Worm (Caenorhabditis elegans) whole organism, young adult: ENCODE measurements around the gene ZK154.6.

ENCODE experiments used
- D2030.7 ChIP-seq: fragments of 200-800 bp; sonication (Bioruptor generic); IDR thresholded peaks from 2 replicates; pipeline ENCODE4 v1.3.6; 2022; ENCODE audit warnings: missing genetic modification reagents, missing genetic modification characterization, missing compliant biosample characterization
- F23B12.7 ChIP-seq: sonication (generic microtip); optimal IDR thresholded peaks from 2 replicates; lab custom pipeline; 2017; ENCODE audit warnings: missing genetic modification characterization, mild to moderate bottlenecking, missing compliant biosample characterization, antibody characterized with exemption, moderate library complexity; ENCODE audit not compliant: insufficient read depth
- F33H1.4 ChIP-seq: fragments of 200-800 bp; sonication (Bioruptor generic); IDR thresholded peaks from 2 replicates; pipeline ENCODE4 v1.3.6; 2022; ENCODE audit warnings: missing genetic modification reagents, missing genetic modification characterization, missing compliant biosample characterization
- F37B4.10 ChIP-seq: fragments of 200-800 bp; sonication (Bioruptor generic); IDR thresholded peaks from 2 replicates; pipeline ENCODE4 v1.3.6; 2022; ENCODE audit warnings: missing genetic modification characterization, missing compliant biosample characterization
- K12H6.12 ChIP-seq: fragments of 200-800 bp; sonication (Bioruptor generic); optimal IDR thresholded peaks from 2 replicates; lab custom pipeline; 2018; ENCODE audit warnings: mild to moderate bottlenecking, missing genetic modification characterization, missing compliant biosample characterization
- T07F8.4 ChIP-seq: sonication (generic microtip); optimal IDR thresholded peaks from 2 replicates; lab custom pipeline; 2016; ENCODE audit warnings: mild to moderate bottlenecking, missing genetic modification characterization, moderate library complexity, missing compliant biosample characterization
- Y53F4B.3 ChIP-seq: fragments of 200-800 bp; sonication (Bioruptor generic); IDR thresholded peaks from 2 replicates; pipeline ENCODE4 v1.3.6; 2022; ENCODE audit warnings: missing genetic modification reagents, missing genetic modification characterization, missing compliant biosample characterization
- Y67H2A.10 ChIP-seq: fragments of 200-800 bp; sonication (Bioruptor generic); conservative IDR thresholded peaks from 2 replicates; pipeline ENCODE4 v1.3.6; 2022; ENCODE audit warnings: missing genetic modification reagents, missing genetic modification characterization, missing compliant biosample characterization
- Y95B8A.8 ChIP-seq: fragments of 200-800 bp; sonication (Bioruptor generic); IDR thresholded peaks from 2 replicates; pipeline ENCODE4 v1.3.6; 2022; ENCODE audit warnings: missing genetic modification reagents, missing genetic modification characterization, missing compliant biosample characterization
- ZK185.1 ChIP-seq: sonication (generic microtip); optimal IDR thresholded peaks from 2 replicates; lab custom pipeline; 2016; ENCODE audit warnings: mild to moderate bottlenecking, missing genetic modification characterization, missing compliant biosample characterization; ENCODE audit not compliant: poor library complexity, severe bottlenecking
- aptf-2 ChIP-seq: fragments of 200-800 bp; sonication (Bioruptor generic); conservative IDR thresholded peaks from 2 replicates; pipeline ENCODE4 v1.3.6; 2022; ENCODE audit warnings: missing genetic modification reagents, missing genetic modification characterization, missing compliant biosample characterization
- atf-7 ChIP-seq: sonication (generic microtip); optimal IDR thresholded peaks from 2 replicates; lab custom pipeline; 2017; ENCODE audit warnings: mild to moderate bottlenecking, missing genetic modification characterization, missing compliant biosample characterization
- athp-1 ChIP-seq: sonication (generic microtip); optimal IDR thresholded peaks from 2 replicates; lab custom pipeline; 2017; ENCODE audit warnings: mild to moderate bottlenecking, missing genetic modification characterization, missing compliant biosample characterization
- attf-6 ChIP-seq: fragments of 200-800 bp; sonication (Bioruptor generic); IDR thresholded peaks from 2 replicates; pipeline ENCODE4 v1.3.6; 2022; ENCODE audit warnings: missing genetic modification reagents, missing genetic modification characterization, missing compliant biosample characterization
- cebp-2 ChIP-seq: fragments of 200-800 bp; sonication (Bioruptor generic); IDR thresholded peaks from 2 replicates; pipeline ENCODE4 v1.3.6; 2022; ENCODE audit warnings: missing genetic modification characterization, missing compliant biosample characterization
- ceh-79 ChIP-seq: sonication (generic microtip); optimal IDR thresholded peaks from 2 replicates; lab custom pipeline; 2017; ENCODE audit warnings: mild to moderate bottlenecking, missing genetic modification characterization, missing compliant biosample characterization
- ceh-91 ChIP-seq: fragments of 200-800 bp; sonication (Bioruptor generic); IDR thresholded peaks from 2 replicates; pipeline ENCODE4 v1.3.6; 2022; ENCODE audit warnings: missing genetic modification reagents, missing genetic modification characterization, missing compliant biosample characterization
- dpl-1 ChIP-seq: fragments of 150-350 bp; optimal IDR thresholded peaks from 2 replicates; lab custom pipeline; 2014; ENCODE audit warnings: missing biosample characterization, missing genetic modification reagents, missing genetic modification characterization
- let-526 ChIP-seq: fragments of 200-800 bp; sonication (Bioruptor generic); IDR thresholded peaks from 2 replicates; pipeline ENCODE4 v1.3.6; 2022; ENCODE audit warnings: missing genetic modification reagents, missing genetic modification characterization, missing compliant biosample characterization
- lin-40 ChIP-seq: sonication (generic microtip); optimal IDR thresholded peaks from 2 replicates; lab custom pipeline; 2016; ENCODE audit warnings: missing genetic modification characterization, mild to moderate bottlenecking, missing compliant biosample characterization, missing genotype, missing genetic modification reagents
- lir-1 ChIP-seq: fragments of 200-800 bp; sonication (Bioruptor generic); conservative IDR thresholded peaks from 2 replicates; pipeline ENCODE4 v1.3.6; 2022; ENCODE audit warnings: missing genetic modification reagents, missing genetic modification characterization, missing compliant biosample characterization
- lsl-1 ChIP-seq: fragments of 200-800 bp; sonication (Bioruptor generic); optimal IDR thresholded peaks from 2 replicates; lab custom pipeline; 2018; ENCODE audit warnings: mild to moderate bottlenecking, missing genetic modification characterization, moderate library complexity, missing compliant biosample characterization
- madf-10 ChIP-seq: sonication (generic microtip); optimal IDR thresholded peaks from 2 replicates; lab custom pipeline; 2016; ENCODE audit warnings: mild to moderate bottlenecking, missing genetic modification characterization, missing compliant biosample characterization
- nfyb-1 ChIP-seq: fragments of 200-800 bp; sonication (Bioruptor generic); IDR thresholded peaks from 2 replicates; pipeline ENCODE4 v1.3.6; 2022; ENCODE audit warnings: missing genetic modification reagents, missing genetic modification characterization, missing compliant biosample characterization
- nhr-179 ChIP-seq: sonication (generic microtip); optimal IDR thresholded peaks from 2 replicates; lab custom pipeline; 2016; ENCODE audit warnings: mild to moderate bottlenecking, missing genetic modification characterization, missing compliant biosample characterization
- nhr-80 ChIP-seq: sonication (generic microtip); optimal IDR thresholded peaks from 2 replicates; lab custom pipeline; 2016; ENCODE audit warnings: missing genetic modification characterization, missing compliant biosample characterization
- rec-8 ChIP-seq, 2 experiments: sonication (generic microtip); optimal IDR thresholded peaks; 2 replicates each; lab custom pipeline; 2016; ENCODE audit warnings: mild to moderate bottlenecking in 2 of 2, missing genetic modification characterization in 2 of 2, missing genetic modification reagents in 2 of 2, missing genotype in 2 of 2, missing biosample characterization in 1 of 2, missing compliant biosample characterization in 1 of 2, moderate library complexity in 1 of 2
- snpc-1.1 ChIP-seq: sonication (generic microtip); optimal IDR thresholded peaks from 2 replicates; lab custom pipeline; 2017; ENCODE audit warnings: missing genetic modification characterization, mild to moderate bottlenecking, missing compliant biosample characterization, antibody characterized with exemption, moderate library complexity, missing genotype, missing genetic modification reagents; ENCODE audit not compliant: insufficient read depth
- snpc-3.4 ChIP-seq: sonication (generic microtip); optimal IDR thresholded peaks from 2 replicates; lab custom pipeline; 2017; ENCODE audit warnings: missing genetic modification characterization, mild to moderate bottlenecking, missing compliant biosample characterization, antibody characterized with exemption, moderate library complexity, missing genotype, missing genetic modification reagents
- sptf-2 ChIP-seq: fragments of 200-800 bp; sonication (Bioruptor generic); optimal IDR thresholded peaks from 2 replicates; lab custom pipeline; 2018; ENCODE audit warnings: mild to moderate bottlenecking, missing genetic modification characterization, missing compliant biosample characterization
- tbp1 ChIP-seq: fragments of 200-800 bp; sonication (Bioruptor generic); optimal IDR thresholded peaks from 2 replicates; lab custom pipeline; 2018; ENCODE audit warnings: mild to moderate bottlenecking, missing genetic modification characterization, missing compliant biosample characterization
- unc-130 ChIP-seq: sonication (generic microtip); optimal IDR thresholded peaks from 2 replicates; lab custom pipeline; 2016; ENCODE audit warnings: missing genetic modification reagents, missing genetic modification characterization, missing compliant biosample characterization

ZK154.6 gene

ce11 chrX:7809352-7810196 is 16.2 kb upstream of the ZK154.6 start (continued):
- no peak for TF ChIP-seq rec-8 (tag; optimal IDR thresholded peaks at IDR 0.05; lab: Kevin White, UChicago)
- no peak for TF ChIP-seq dpl-1 (GFP tag; lab: Kevin White, UChicago)
- no peak for TF ChIP-seq nfyb-1 (GFP tag; lab: Robert Waterston, UW)
- no peak for TF ChIP-seq D2030.7
- TF ChIP-seq nhr-179 (tag; lab: Kevin White, UChicago), result no peak
- TF ChIP-seq sptf-2 (GFP tag; lab: Kevin White, UChicago), result no peak
- TF ChIP-seq lir-1 (GFP tag; lab: Robert Waterston, UW), result no peak
- no peak for TF ChIP-seq athp-1 (tag; lab: Kevin White, UChicago)
- no peak for TF ChIP-seq madf-10 (tag; lab: Kevin White, UChicago)
- peak; percentile 8 for TF ChIP-seq lin-40 (tag; lab: Kevin White, UChicago)

- TF ChIP-seq tbp1 (GFP tag; lab: Kevin White, UChicago) (no peak), Y67H2A.10 (GFP tag; lab: Robert Waterston, UW) (no peak), atf-7 (tag; lab: Kevin White, UChicago) (no peak), ceh-91 (GFP tag; lab: Robert Waterston, UW) (no peak), snpc-3.4 (tag; lab: Kevin White, UChicago) (no peak), sptf-2 (GFP tag; lab: Kevin White, UChicago) (no peak)
Observed at ce11 chrX:7808388-7808787, 15.0 kb upstream of the ZK154.6 start.

ce11 chrX:7800370-7800769 is 7.0 kb upstream of the ZK154.6 start:
- TF ChIP-seq nhr-80 (tag; lab: Kevin White, UChicago), result peak; percentile 15
- no peak for TF ChIP-seq cebp-2

- TF ChIP-seq attf-6, result no peak
- peak; percentile 34 for TF ChIP-seq nhr-80 (tag; lab: Kevin White, UChicago)
Observed at ce11 chrX:7799680-7800079, 6.3 kb upstream of the ZK154.6 start, which contains the start of gene gpx-7. TSS of gene gpx-7 (minus strand) at chrX:7799780.

- TF ChIP-seq Y53F4B.3 (no peak), let-526 (no peak), lsl-1 (GFP tag; lab: Kevin White, UChicago) (no peak), nhr-179 (tag; lab: Kevin White, UChicago) (no peak), T07F8.4 (tag; lab: Kevin White, UChicago) (no peak), F37B4.10 (GFP tag; lab: Robert Waterston, UW) (no peak), unc-130 (GFP tag; lab: Kevin White, UChicago) (peak; percentile 27), ceh-79 (tag; lab: Kevin White, UChicago) (no peak), F33H1.4 (no peak), Y95B8A.8 (GFP tag; lab: Robert Waterston, UW) (no peak), lir-1 (GFP tag; lab: Robert Waterston, UW) (no peak), lin-40 (tag; lab: Kevin White, UChicago) (peak; percentile 15), aptf-2 (no peak), nhr-80 (tag; lab: Kevin White, UChicago) (no peak), F23B12.7 (tag; lab: Kevin White, UChicago) (no peak), K12H6.12 (peak; percentile 37), D2030.7 (no peak), snpc-1.1 (tag; lab: Kevin White, UChicago) (no peak), ZK185.1 (tag; lab: Kevin White, UChicago) (peak; percentile 71)
Observed at ce11 chrX:7798248-7799020, 5.1 kb upstream of the ZK154.6 start, which contains the start of gene adm-4. TSS of gene adm-4 (minus strand) at chrX:7798298.
